Worm (Caenorhabditis elegans): ENCODE data around the gene ssp-10.

ce11 chrIV:9832586-9832985, 18.2 kb downstream of the ssp-10 start, which contains the start of gene kin-21:
- TF ChIP-seq nhr-11 (tag; optimal IDR thresholded peaks at IDR 0.05), result no peak
- TF ChIP-seq pha-4 (GFP tag; IDR thresholded peaks at IDR 0.05), result no peak
- TF ChIP-seq pha-4 (tag; optimal IDR thresholded peaks at IDR 0.05), result no peak
- TF ChIP-seq sdz-12 (GFP tag; optimal IDR thresholded peaks at IDR 0.05), result no peak
- no peak for TF ChIP-seq zip-11 (GFP tag; IDR thresholded peaks at IDR 0.05)
- TF ChIP-seq hlh-30 (tag; optimal IDR thresholded peaks at IDR 0.05; ENCODE audit: insufficient read depth), result no peak
- no peak for TF ChIP-seq mdl-1 (tag; optimal IDR thresholded peaks at IDR 0.05)
- no peak for TF ChIP-seq nhr-48 (tag; optimal IDR thresholded peaks at IDR 0.05)
- TF ChIP-seq ceh-28 (tag; optimal IDR thresholded peaks at IDR 0.05), result no peak
- TF ChIP-seq unc-62 (GFP tag; optimal IDR thresholded peaks at IDR 0.05 in 1 of 2), result no peak
- no peak for TF ChIP-seq unc-62 (tag; optimal IDR thresholded peaks at IDR 0.05)
- no peak for TF ChIP-seq T20F7.1 (GFP tag; optimal IDR thresholded peaks at IDR 0.05)

All from whole organism, L4 larva.